Fruit fly (Drosophila melanogaster): ENCODE data around the gene Gr64b.

dm6 chr3L:4031762-4032161 lies 3.4 kb downstream of the Gr64b start, which contains the start of the genes Gr64d and Gr64e:
- TF ChIP-seq CG8478 (optimal IDR thresholded peaks at IDR 0.05) (no peak), CTCF (optimal IDR thresholded peaks at IDR 0.05) (no peak)
